Worm (Caenorhabditis elegans): ENCODE measurements around the gene cyp-33C6.

DNA sequence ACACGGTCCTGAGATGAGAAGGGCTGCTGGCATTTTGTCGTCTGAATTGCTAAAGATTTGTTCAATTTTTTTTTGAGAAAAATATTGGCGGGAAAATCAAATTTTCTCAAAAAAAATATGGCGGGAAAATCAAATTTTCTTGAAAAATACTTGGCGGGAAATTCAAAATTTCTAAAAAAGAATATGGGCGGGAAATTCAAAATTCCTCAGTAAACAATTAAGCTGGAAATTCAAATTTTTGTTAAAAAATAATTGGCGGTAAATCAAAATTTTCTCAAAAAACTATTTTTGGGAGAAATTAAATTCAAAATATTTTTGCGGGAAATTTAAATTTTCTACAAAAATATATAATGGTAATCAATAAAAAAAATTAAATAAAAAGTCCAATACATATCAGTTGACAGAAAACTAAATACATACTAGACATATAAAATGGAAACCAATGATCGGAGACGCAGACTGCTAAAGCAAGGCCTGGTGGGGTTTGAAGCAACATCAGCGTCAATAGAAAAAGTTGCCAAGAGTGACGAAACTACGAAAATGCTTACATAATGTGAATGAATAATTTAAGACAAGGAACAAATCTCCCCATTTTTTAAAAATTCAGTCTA lies 34.7 kb downstream of the cyp-33C6 start, which contains the start of gene nhr-184:
- TF ChIP-seq hnd-1 (tag; optimal IDR thresholded peaks at IDR 0.05): no peak
- TF ChIP-seq pes-1 (GFP tag; IDR thresholded peaks at IDR 0.05): no peak
- no peak for TF ChIP-seq ama-1 (optimal IDR thresholded peaks at IDR 0.05)
- TF ChIP-seq aly-1 (tag; optimal IDR thresholded peaks at IDR 0.05): no peak
- TF ChIP-seq hmg-4 (GFP tag; optimal IDR thresholded peaks at IDR 0.05): no peak
- TF ChIP-seq tbx-11 (GFP tag; IDR thresholded peaks at IDR 0.05): no peak
- TF ChIP-seq B0310.2 (tag; optimal IDR thresholded peaks at IDR 0.05): no peak
- no peak for TF ChIP-seq F13C5.2 (tag; optimal IDR thresholded peaks at IDR 0.05)
- no peak for TF ChIP-seq ceh-36 (tag; optimal IDR thresholded peaks at IDR 0.05)
- no peak for TF ChIP-seq sea-1 (GFP tag; conservative IDR thresholded peaks at IDR 0.05)
- no peak for TF ChIP-seq hmbx-1 (tag; optimal IDR thresholded peaks at IDR 0.05)
- no peak for TF ChIP-seq flt-1 (GFP tag; IDR thresholded peaks at IDR 0.05)
- no peak for TF ChIP-seq scrt-1 (GFP tag; IDR thresholded peaks at IDR 0.05)
